Fruit fly (Drosophila melanogaster) whole organism, pupa: ENCODE results near the gene Adgf-A.

Experiments
- CG10348 ChIP-seq: fragments of 200-800 bp; sonication (Bioruptor generic); IDR thresholded peaks from 2 replicates; pipeline ENCODE4 v1.3.6; 2022; ENCODE audit warnings: missing biosample characterization, missing genetic modification characterization
- CG12605 ChIP-seq: fragments of 200-800 bp; sonication (Bioruptor generic); IDR thresholded peaks from 2 replicates; pipeline ENCODE4 v1.3.6; 2022; ENCODE audit warnings: missing biosample characterization, missing genetic modification characterization
- CG13204 ChIP-seq: fragments of 200-800 bp; sonication (Bioruptor generic); optimal IDR thresholded peaks from 2 replicates; lab custom pipeline; 2018; ENCODE audit warnings: missing biosample characterization, mild to moderate bottlenecking, missing genetic modification characterization, moderate library complexity
- CG14655 ChIP-seq: fragments of 200-800 bp; sonication (Bioruptor generic); optimal IDR thresholded peaks from 3 replicates; lab custom pipeline; 2017; ENCODE audit warnings: mild to moderate bottlenecking, missing biosample characterization, missing genetic modification reagents, missing genetic modification characterization
- CG15710 ChIP-seq: fragments of 200-800 bp; sonication (Bioruptor generic); optimal IDR thresholded peaks from 2 replicates; lab custom pipeline; 2018; ENCODE audit warnings: missing biosample characterization, mild to moderate bottlenecking, missing genetic modification characterization, moderate library complexity
- CG17806 ChIP-seq: fragments of 200-800 bp; sonication (Bioruptor generic); optimal IDR thresholded peaks from 2 replicates; lab custom pipeline; 2018; ENCODE audit warnings: missing biosample characterization, mild to moderate bottlenecking, missing genetic modification characterization, moderate library complexity
- CG32121 ChIP-seq: fragments of 200-800 bp; sonication (Bioruptor generic); IDR thresholded peaks from 2 replicates; pipeline ENCODE4 v1.3.6; 2022; ENCODE audit warnings: missing biosample characterization, missing genetic modification characterization
- CG4496 ChIP-seq: fragments of 200-800 bp; sonication (Bioruptor generic); IDR thresholded peaks from 3 replicates; pipeline ENCODE4 v1.3.6; 2022; ENCODE audit warnings: missing biosample characterization, missing genetic modification characterization
- CG8159 ChIP-seq: fragments of 200-800 bp; sonication (Bioruptor generic); optimal IDR thresholded peaks from 3 replicates; lab custom pipeline; 2018; ENCODE audit warnings: missing biosample characterization, mild to moderate bottlenecking, missing genetic modification characterization, moderate library complexity
- Pif1A ChIP-seq: fragments of 200-800 bp; sonication (Bioruptor generic); optimal IDR thresholded peaks from 3 replicates; lab custom pipeline; 2016; ENCODE audit warnings: missing biosample characterization, missing genetic modification characterization
- Snoo ChIP-seq: fragments of 200-800 bp; sonication (Bioruptor generic); optimal IDR thresholded peaks from 3 replicates; lab custom pipeline; 2017; ENCODE audit warnings: missing biosample characterization, mild to moderate bottlenecking, missing genetic modification characterization, inconsistent platforms
- gl ChIP-seq: fragments of 200-800 bp; sonication (Bioruptor generic); optimal IDR thresholded peaks from 2 replicates; lab custom pipeline; 2018; ENCODE audit warnings: missing biosample characterization, mild to moderate bottlenecking, missing genetic modification characterization
- rn ChIP-seq: fragments of 200-800 bp; sonication (Bioruptor generic); IDR thresholded peaks from 2 replicates; pipeline ENCODE4 v1.3.6; 2022; ENCODE audit warnings: missing biosample characterization, missing genetic modification characterization

The Adgf-A gene

dm6 chr3L:17719754-17720153 lies 44.2 kb downstream of the Adgf-A start, which contains the start of gene CheB74a:
TSS of gene CheB74a (minus strand) at chr3L:17719854.
- TF ChIP-seq CG14655 (GFP tag; lab: Kevin White, UChicago) = no peak
- TF ChIP-seq gl (tag; lab: Kevin White, UChicago) = no peak
- TF ChIP-seq CG8159 (tag; lab: Kevin White, UChicago) = no peak
- TF ChIP-seq CG4496 (GFP tag; lab: Robert Waterston, UW) = no peak
- TF ChIP-seq CG17806 = no peak
- TF ChIP-seq CG32121 (GFP tag; lab: Robert Waterston, UW) = no peak
- TF ChIP-seq CG12605 = no peak
- TF ChIP-seq CG10348 = no peak
- TF ChIP-seq Snoo (tag; lab: Kevin White, UChicago) = no peak
- TF ChIP-seq rn (GFP tag; lab: Robert Waterston, UW) = no peak
- TF ChIP-seq CG15710 (tag; lab: Kevin White, UChicago) = no peak
- no peak for TF ChIP-seq Pif1A (GFP tag; lab: Kevin White, UChicago)
- TF ChIP-seq CG13204 = no peak
